Worm (Caenorhabditis elegans) whole organism, L1 larva: ENCODE results near the gene ZK1098.2.

Experiments
- C16A3.4 ChIP-seq: fragments of 150-350 bp; optimal IDR thresholded peaks from 2 replicates; lab custom pipeline; 2014; ENCODE audit warnings: missing biosample characterization, missing genetic modification characterization
- C34B4.2 ChIP-seq: sonication (generic microtip); optimal IDR thresholded peaks from 2 replicates; lab custom pipeline; 2017; ENCODE audit warnings: mild to moderate bottlenecking, missing genetic modification characterization, missing compliant biosample characterization
- alr-1 ChIP-seq: fragments of 200-800 bp; sonication (Bioruptor generic); optimal IDR thresholded peaks from 2 replicates; lab custom pipeline; 2018; ENCODE audit warnings: borderline replicate concordance, mild to moderate bottlenecking, missing genetic modification characterization, missing compliant biosample characterization
- aly-2 ChIP-seq: fragments of 150-350 bp; optimal IDR thresholded peaks from 2 replicates; lab custom pipeline; 2014; ENCODE audit warnings: missing biosample characterization, missing genetic modification characterization
- blmp-1 ChIP-seq: fragments of 150-350 bp; optimal IDR thresholded peaks from 2 replicates; lab custom pipeline; 2014; ENCODE audit warnings: missing biosample characterization, missing genetic modification characterization
- ceh-63 ChIP-seq: fragments of 200-800 bp; sonication (Bioruptor generic); optimal IDR thresholded peaks from 2 replicates; lab custom pipeline; 2018; ENCODE audit warnings: mild to moderate bottlenecking, missing genetic modification characterization, missing compliant biosample characterization
- ceh-8 ChIP-seq: fragments of 200-800 bp; sonication (Bioruptor generic); optimal IDR thresholded peaks from 2 replicates; lab custom pipeline; 2018; ENCODE audit warnings: mild to moderate bottlenecking, missing genetic modification characterization, moderate library complexity, missing compliant biosample characterization
- ceh-88 ChIP-seq: fragments of 200-800 bp; sonication (Bioruptor generic); IDR thresholded peaks from 2 replicates; pipeline ENCODE4 v1.3.6; 2022; ENCODE audit warnings: missing genetic modification characterization, missing compliant biosample characterization
- ceh-90 ChIP-seq: sonication (generic microtip); optimal IDR thresholded peaks from 2 replicates; lab custom pipeline; 2016; ENCODE audit warnings: missing genetic modification characterization, missing compliant biosample characterization
- dpl-1 ChIP-seq, 3 experiments: fragments of 150-350 bp in 2 of 3; sonication (generic microtip) in 1 of 3; optimal IDR thresholded peaks; 2 replicates each; lab custom pipeline; 2014 to 2017; ENCODE audit warnings: missing biosample characterization in 3 of 3, missing genetic modification characterization in 3 of 3, missing genetic modification reagents in 3 of 3
- dsc-1 ChIP-seq: sonication (generic microtip); optimal IDR thresholded peaks from 2 replicates; lab custom pipeline; 2016; ENCODE audit warnings: mild to moderate bottlenecking, missing genetic modification characterization, missing compliant biosample characterization
- efl-3 ChIP-seq: fragments of 200-800 bp; sonication (Bioruptor generic); optimal IDR thresholded peaks from 2 replicates; lab custom pipeline; 2018; ENCODE audit warnings: mild to moderate bottlenecking, missing genetic modification characterization, missing compliant biosample characterization
- egl-13 ChIP-seq: sonication (generic microtip); optimal IDR thresholded peaks from 2 replicates; lab custom pipeline; 2016; ENCODE audit warnings: missing genotype, missing genetic modification reagents, missing genetic modification characterization, missing compliant biosample characterization
- egl-27 ChIP-seq, 2 experiments: fragments of 150-350 bp in 1 of 2; sonication (generic microtip); optimal IDR thresholded peaks; 3 replicates each; lab custom pipeline; 2017 to 2018; ENCODE audit warnings: missing biosample characterization in 2 of 2, missing genetic modification characterization in 2 of 2, missing genetic modification reagents in 2 of 2
- ets-5 ChIP-seq: fragments of 200-800 bp; sonication (Bioruptor generic); IDR thresholded peaks from 2 replicates; pipeline ENCODE4 v1.3.6; 2022; ENCODE audit warnings: missing genetic modification characterization, missing compliant biosample characterization
- fkh-8 ChIP-seq: sonication (generic microtip); optimal IDR thresholded peaks from 2 replicates; lab custom pipeline; 2016; ENCODE audit warnings: mild to moderate bottlenecking, missing genetic modification characterization, missing compliant biosample characterization
- hlh-17 ChIP-seq: fragments of 200-800 bp; sonication (Bioruptor generic); optimal IDR thresholded peaks from 2 replicates; lab custom pipeline; 2018; ENCODE audit warnings: missing genetic modification characterization, mild to moderate bottlenecking, missing compliant biosample characterization, moderate library complexity, borderline replicate concordance
- isw-1 ChIP-seq: fragments of 200-800 bp; sonication (Bioruptor generic); IDR thresholded peaks from 2 replicates; pipeline ENCODE4 v1.3.6; 2022; ENCODE audit warnings: missing genetic modification characterization, missing compliant biosample characterization
- lin-13 ChIP-seq: fragments of 150-350 bp; optimal IDR thresholded peaks from 2 replicates; lab custom pipeline; 2014; ENCODE audit warnings: missing biosample characterization, missing genetic modification reagents, missing genetic modification characterization
- lin-35 ChIP-seq, 2 experiments: fragments of 150-350 bp; optimal IDR thresholded peaks; 2 replicates each; lab custom pipeline; 2014; ENCODE audit warnings: missing biosample characterization in 2 of 2, missing genetic modification characterization in 2 of 2, missing genetic modification reagents in 2 of 2
- mdl-1 ChIP-seq, 2 experiments: fragments of 150-350 bp; optimal IDR thresholded peaks; 2 replicates each; lab custom pipeline; 2014 to 2017; ENCODE audit warnings: missing biosample characterization in 2 of 2, missing genetic modification characterization in 2 of 2, inconsistent platforms in 1 of 2
- mef-2 ChIP-seq: fragments of 150-350 bp; optimal IDR thresholded peaks from 2 replicates; lab custom pipeline; 2014; ENCODE audit warnings: missing biosample characterization, missing genetic modification characterization
- nhr-11 ChIP-seq: fragments of 150-350 bp; optimal IDR thresholded peaks from 2 replicates; lab custom pipeline; 2014; ENCODE audit warnings: missing biosample characterization, missing genetic modification characterization
- nhr-20 ChIP-seq: sonication (generic microtip); optimal IDR thresholded peaks from 2 replicates; lab custom pipeline; 2016; ENCODE audit warnings: mild to moderate bottlenecking, missing genetic modification characterization, missing compliant biosample characterization
- nhr-237 ChIP-seq: fragments of 150-350 bp; optimal IDR thresholded peaks from 2 replicates; lab custom pipeline; 2014; ENCODE audit warnings: missing biosample characterization, missing genetic modification characterization
- nhr-28 ChIP-seq: fragments of 150-350 bp; optimal IDR thresholded peaks from 2 replicates; lab custom pipeline; 2014; ENCODE audit warnings: missing biosample characterization, missing genetic modification characterization
- nhr-47 ChIP-seq: sonication (generic microtip); optimal IDR thresholded peaks from 2 replicates; lab custom pipeline; 2016; ENCODE audit warnings: mild to moderate bottlenecking, missing genetic modification characterization, moderate library complexity, missing compliant biosample characterization
- nhr-76 ChIP-seq: sonication (generic microtip); optimal IDR thresholded peaks from 2 replicates; lab custom pipeline; 2017; ENCODE audit warnings: missing biosample characterization, missing genetic modification characterization
- nhr-84 ChIP-seq: sonication (generic microtip); optimal IDR thresholded peaks from 2 replicates; lab custom pipeline; 2017; ENCODE audit warnings: missing biosample characterization, missing genetic modification characterization
- nhr-85 ChIP-seq: sonication (generic microtip); peaks from one replicate; lab custom pipeline; 2016; ENCODE audit warnings: missing genetic modification characterization, inconsistent platforms, missing compliant biosample characterization
- nhr-90 ChIP-seq: sonication (generic microtip); optimal IDR thresholded peaks from 2 replicates; lab custom pipeline; 2016; ENCODE audit warnings: mild to moderate bottlenecking, missing genetic modification characterization, missing compliant biosample characterization; ENCODE audit not compliant: poor library complexity
- pax-3 ChIP-seq: fragments of 200-800 bp; sonication (Bioruptor generic); optimal IDR thresholded peaks from 2 replicates; lab custom pipeline; 2018; ENCODE audit warnings: mild to moderate bottlenecking, missing genetic modification characterization, moderate library complexity, missing compliant biosample characterization
- snpc-4 ChIP-seq: fragments of 150-350 bp; optimal IDR thresholded peaks from 2 replicates; lab custom pipeline; 2014; ENCODE audit warnings: missing biosample characterization, missing genetic modification characterization
- snu-23 ChIP-seq: sonication (generic microtip); optimal IDR thresholded peaks from 2 replicates; lab custom pipeline; 2016; ENCODE audit warnings: missing genetic modification characterization, missing compliant biosample characterization
- sox-4 ChIP-seq: sonication (generic microtip); optimal IDR thresholded peaks from 2 replicates; lab custom pipeline; 2016; ENCODE audit warnings: missing genetic modification characterization, missing compliant biosample characterization
- sptf-1 ChIP-seq: fragments of 150-350 bp; optimal IDR thresholded peaks from 2 replicates; lab custom pipeline; 2014; ENCODE audit warnings: missing biosample characterization, missing genetic modification characterization
- swsn-7 ChIP-seq: sonication (generic microtip); optimal IDR thresholded peaks from 2 replicates; lab custom pipeline; 2016; ENCODE audit warnings: missing genetic modification characterization, missing compliant biosample characterization
- tbx-2 ChIP-seq: sonication (generic microtip); optimal IDR thresholded peaks from 2 replicates; lab custom pipeline; 2016; ENCODE audit warnings: missing genetic modification characterization, missing compliant biosample characterization
- tlp-1 ChIP-seq: fragments of 150-350 bp; optimal IDR thresholded peaks from 2 replicates; lab custom pipeline; 2014; ENCODE audit warnings: missing biosample characterization, missing genetic modification characterization
- vab-15 ChIP-seq: sonication (generic microtip); optimal IDR thresholded peaks from 2 replicates; lab custom pipeline; 2017; ENCODE audit warnings: missing genotype, mild to moderate bottlenecking, missing genetic modification characterization, missing compliant biosample characterization
- xbp-1 ChIP-seq: sonication (generic microtip); optimal IDR thresholded peaks from 2 replicates; lab custom pipeline; 2016; ENCODE audit warnings: missing genetic modification characterization, missing compliant biosample characterization
- zip-4 ChIP-seq: fragments of 200-800 bp; sonication (Bioruptor generic); optimal IDR thresholded peaks from 2 replicates; lab custom pipeline; 2018; ENCODE audit warnings: mild to moderate bottlenecking, missing genetic modification characterization, moderate library complexity, missing compliant biosample characterization
- ztf-11 ChIP-seq, 2 experiments: sonication (generic microtip); optimal IDR thresholded peaks; 2 replicates each; lab custom pipeline; 2016 to 2017; ENCODE audit warnings: missing genetic modification characterization in 2 of 2, missing biosample characterization in 1 of 2, missing compliant biosample characterization in 1 of 2

The ZK1098.2 gene

DNA sequence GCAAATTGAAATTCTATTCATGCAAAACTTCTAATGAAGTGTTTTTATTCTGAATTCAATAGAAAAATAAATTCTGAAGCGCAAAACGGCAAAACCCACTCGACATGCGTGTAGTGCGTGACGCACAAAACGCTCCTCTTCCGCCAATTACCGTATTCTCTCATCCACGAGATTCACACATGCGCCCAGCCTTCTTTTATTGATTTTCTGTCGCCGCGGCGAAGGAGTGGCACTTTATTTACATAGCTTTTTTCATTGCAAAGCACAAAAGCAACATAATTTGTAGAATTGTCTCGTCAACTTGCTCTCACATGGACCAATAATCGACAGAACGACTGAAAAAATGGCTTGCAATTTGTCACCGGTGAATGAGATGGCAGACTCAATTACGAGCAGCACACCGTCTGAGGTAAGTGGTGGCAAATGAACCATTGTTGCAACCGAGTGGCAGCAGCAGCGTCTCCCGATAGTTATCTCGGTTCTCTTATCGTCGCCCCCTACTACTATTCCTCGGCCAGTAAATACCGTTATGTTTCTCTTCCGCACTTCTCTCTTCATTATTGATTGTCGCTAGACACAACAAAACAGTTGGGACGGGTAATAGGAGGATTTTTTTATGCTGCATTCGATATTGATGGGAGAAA lies 17.2 kb downstream of the ZK1098.2 start, which contains the start of gene unc-16 (continued):
- TF ChIP-seq dsc-1 (tag; lab: Kevin White, UChicago) (peak; percentile 89), nhr-90 (peak; percentile 67), ceh-90 (tag; lab: Kevin White, UChicago) (peak; percentile 43), aly-2 (tag; lab: Kevin White, UChicago) (peak; percentile 72)

DNA sequence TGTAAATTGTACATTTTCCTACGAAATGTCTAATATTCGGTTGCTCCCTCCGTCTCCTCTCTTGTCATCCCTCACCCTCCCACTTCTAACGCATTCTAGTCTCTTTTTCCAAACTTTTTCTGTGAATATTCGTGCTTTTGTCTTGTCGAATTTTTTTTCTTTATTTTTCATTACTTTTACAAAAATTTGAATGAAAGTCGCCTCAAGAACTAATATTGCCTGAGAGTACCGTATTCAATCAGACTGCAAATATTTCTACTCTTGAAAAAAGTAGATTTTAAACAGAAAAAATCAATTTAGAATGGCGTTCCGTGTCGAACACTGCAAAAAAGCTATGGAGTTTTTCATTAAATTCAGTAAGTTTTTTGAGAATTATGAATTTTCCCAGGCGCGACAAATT lies 27.3 kb downstream of the ZK1098.2 start, which contains the start of gene ZK1098.11:
ZK1098.11 (plus strand) TSS at position 301 of the 400 bp plus-strand sequence.
- TF ChIP-seq xbp-1 (tag; lab: Kevin White, UChicago), result no peak
- no peak for TF ChIP-seq ceh-63

DNA sequence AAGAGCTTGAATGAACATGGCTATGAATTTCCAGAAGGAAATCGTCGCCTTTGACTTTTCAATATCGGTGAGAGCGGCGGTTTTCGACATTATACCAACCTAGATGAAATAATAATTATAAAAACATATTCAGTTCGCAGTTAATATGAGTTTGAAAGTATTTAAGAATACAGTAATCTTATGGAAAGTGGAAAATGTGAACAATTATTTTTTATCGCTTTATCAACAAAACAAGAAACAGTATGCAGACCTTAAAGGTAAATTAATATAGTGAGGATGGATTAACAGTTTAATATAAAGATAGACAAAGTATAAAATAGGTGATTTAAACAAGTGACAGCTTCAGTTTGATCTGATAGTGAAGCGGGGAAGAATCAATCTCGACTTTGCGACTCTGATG lies 29.5 kb downstream of the ZK1098.2 start, which contains the start of gene C48B4.6:
C48B4.6 (minus strand) TSS at position 101 of the 400 bp plus-strand sequence.
- no peak for TF ChIP-seq egl-27 (tag; optimal IDR thresholded peaks at IDR 0.05; lab: Kevin White, UChicago)
- no peak for TF ChIP-seq nhr-76
- TF ChIP-seq C16A3.4, result no peak
- TF ChIP-seq nhr-237 (tag; lab: Kevin White, UChicago), result no peak

DNA sequence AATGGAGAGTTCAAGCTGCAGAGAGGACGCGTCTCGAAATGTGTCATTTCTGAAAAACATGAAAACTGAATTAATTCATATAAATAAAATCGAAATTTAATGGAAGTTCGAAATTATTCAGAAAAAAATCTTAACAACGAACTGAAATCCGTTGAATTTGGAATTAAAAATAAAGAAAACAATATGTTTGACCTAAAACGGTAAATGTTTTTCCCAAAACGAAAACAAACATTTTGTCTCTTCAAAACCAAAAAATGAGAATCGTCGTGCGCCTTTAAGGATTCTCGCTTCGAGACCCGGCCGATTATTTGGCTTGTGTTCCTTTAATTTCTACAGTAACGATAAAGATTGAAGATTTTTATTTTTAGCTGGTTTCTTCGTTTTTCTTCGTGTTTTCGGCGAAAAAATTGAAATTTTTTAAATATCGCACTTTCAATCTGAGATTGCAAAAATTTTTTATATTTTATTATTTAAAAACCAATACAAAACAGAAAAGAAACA lies 30.5 kb downstream of the ZK1098.2 start, which contains the start of gene C48B4.7:
C48B4.7 (minus strand) TSS at position 51 of the 501 bp plus-strand sequence.
- no peak for TF ChIP-seq tlp-1 (tag; lab: Kevin White, UChicago)
- TF ChIP-seq ceh-88, result no peak
- TF ChIP-seq snu-23 (GFP tag; lab: Kevin White, UChicago), result no peak
- TF ChIP-seq snpc-4, result no peak
- TF ChIP-seq mef-2 (tag; lab: Kevin White, UChicago), result no peak
- TF ChIP-seq fkh-8 (tag; lab: Kevin White, UChicago), result no peak
- no peak for TF ChIP-seq egl-13 (tag; lab: Kevin White, UChicago)
- TF ChIP-seq sox-4 (tag; lab: Kevin White, UChicago), result no peak
- no peak for TF ChIP-seq blmp-1
- no peak for TF ChIP-seq alr-1
- no peak for TF ChIP-seq swsn-7
- TF ChIP-seq tbx-2 (tag; lab: Kevin White, UChicago), result no peak

DNA sequence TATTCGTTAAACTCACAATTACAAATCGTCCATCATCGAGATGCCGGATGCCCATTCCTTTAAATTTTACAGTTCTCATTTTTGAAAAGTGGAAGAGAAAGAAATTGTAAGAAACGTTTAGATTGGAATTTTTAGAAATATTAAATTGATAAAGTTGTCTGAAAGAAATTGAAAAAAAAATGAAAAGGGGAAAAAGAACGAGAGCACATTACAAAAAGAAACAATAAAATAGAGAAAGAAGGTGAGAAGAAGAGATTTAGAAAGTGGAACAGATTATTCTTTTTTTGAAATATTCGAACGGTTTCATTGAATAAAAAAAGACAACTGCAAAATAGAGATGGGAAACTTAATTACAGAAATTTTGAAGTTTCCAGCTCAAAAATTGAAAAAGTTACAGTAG lies 32.2 kb downstream of the ZK1098.2 start, which contains the start of gene C48B4.8:
C48B4.8 (minus strand) TSS at position 101 of the 400 bp plus-strand sequence.
- TF ChIP-seq nhr-20 (tag; lab: Kevin White, UChicago) (no peak), lin-13 (GFP tag; lab: Kevin White, UChicago) (no peak), snpc-4 (no peak), mdl-1 (tag; optimal IDR thresholded peaks at IDR 0.05; lab: Kevin White, UChicago) (no peak), ceh-8 (no peak), C16A3.4 (no peak), zip-4 (GFP tag; lab: Kevin White, UChicago) (no peak), aly-2 (tag; lab: Kevin White, UChicago) (no peak), sptf-1 (tag; lab: Kevin White, UChicago) (no peak), nhr-85 (no peak), nhr-90 (no peak), swsn-7 (no peak), ceh-63 (no peak), nhr-84 (tag; lab: Kevin White, UChicago) (no peak), hlh-17 (GFP tag; lab: Kevin White, UChicago) (no peak)

DNA sequence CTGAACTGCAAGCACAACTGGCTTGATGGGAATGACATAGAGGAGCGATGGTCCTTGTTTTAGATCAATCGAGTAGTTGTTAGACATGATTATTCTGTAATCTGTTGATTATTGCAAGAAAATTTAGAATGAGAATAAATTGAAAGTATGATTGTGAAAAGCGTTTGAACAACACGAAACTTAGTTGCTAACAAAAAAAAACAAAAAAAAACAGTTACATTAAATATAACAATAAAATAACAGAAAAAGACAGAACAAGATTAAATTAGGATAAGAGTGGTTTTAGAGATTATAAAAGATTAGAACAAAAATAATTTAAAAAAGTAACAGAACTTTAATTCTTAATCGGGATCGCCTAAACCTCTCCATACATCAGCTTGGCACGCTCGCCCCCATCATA lies 34.3 kb downstream of the ZK1098.2 start, which contains the start of gene C48B4.9:
C48B4.9 (minus strand) TSS at position 101 of the 400 bp plus-strand sequence.
- TF ChIP-seq nhr-237 (tag; lab: Kevin White, UChicago) (no peak), ets-5 (no peak), nhr-28 (tag; lab: Kevin White, UChicago) (no peak), swsn-7 (no peak), efl-3 (GFP tag; lab: Kevin White, UChicago) (no peak), C34B4.2 (no peak), ztf-11 (tag; optimal IDR thresholded peaks at IDR 0.05; lab: Kevin White, UChicago) (no peak), pax-3 (tag; lab: Kevin White, UChicago) (no peak), isw-1 (no peak), vab-15 (tag; lab: Kevin White, UChicago) (no peak), nhr-47 (tag; lab: Kevin White, UChicago) (no peak), sptf-1 (tag; lab: Kevin White, UChicago) (no peak), dpl-1 (GFP tag; optimal IDR thresholded peaks at IDR 0.05; lab: Kevin White, UChicago) (no peak), lin-35 (GFP tag; optimal IDR thresholded peaks at IDR 0.05; lab: Kevin White, UChicago) (no peak), nhr-11 (tag; lab: Kevin White, UChicago) (no peak)
